Fruit fly (Drosophila melanogaster) whole organism, embryonic: ENCODE measurements around the gene lilli.

Source experiments
- Ada2b ChIP-seq: fragments of 200-800 bp; sonication (Bioruptor generic); IDR thresholded peaks from 2 replicates; pipeline ENCODE4 v1.3.6; 2022; ENCODE audit warnings: missing biosample characterization, missing genetic modification characterization
- Awh ChIP-seq: fragments of 200-800 bp; sonication (Bioruptor generic); IDR thresholded peaks from 2 replicates; pipeline ENCODE4, ENCODE4 v1.3.6; 2022; ENCODE audit warnings: missing biosample characterization, missing genetic modification characterization
- BtbVII ChIP-seq: fragments of 200-800 bp; sonication (Bioruptor generic); optimal IDR thresholded peaks from 3 replicates; lab custom pipeline; 2017; ENCODE audit warnings: missing biosample characterization, mild to moderate bottlenecking, missing genetic modification characterization
- CG10462 ChIP-seq: fragments of 200-800 bp; sonication (Bioruptor generic); optimal IDR thresholded peaks from 2 replicates; lab custom pipeline; 2016; ENCODE audit warnings: missing biosample characterization, missing genetic modification characterization
- CG10979 ChIP-seq: fragments of 200-800 bp; sonication (Bioruptor generic); optimal IDR thresholded peaks from 2 replicates; lab custom pipeline; 2018; ENCODE audit warnings: missing biosample characterization, mild to moderate bottlenecking, missing genetic modification characterization, moderate library complexity
- CG11398 ChIP-seq: fragments of 200-800 bp; sonication (Bioruptor generic); optimal IDR thresholded peaks from 2 replicates; lab custom pipeline; 2016; ENCODE audit warnings: missing biosample characterization, missing genetic modification characterization
- CG12659 ChIP-seq: fragments of 200-800 bp; sonication (Bioruptor generic); optimal IDR thresholded peaks from 3 replicates; lab custom pipeline; 2017; ENCODE audit warnings: mild to moderate bottlenecking, missing biosample characterization, missing genetic modification reagents, missing genetic modification characterization
- CG15073 ChIP-seq: fragments of 200-800 bp; sonication (Bioruptor generic); optimal IDR thresholded peaks from 2 replicates; lab custom pipeline; 2016; ENCODE audit warnings: missing biosample characterization, missing genetic modification characterization
- CG17361 ChIP-seq: fragments of 200-800 bp; sonication (Bioruptor generic); IDR thresholded peaks from 3 replicates; pipeline ENCODE4 v1.3.6; 2022; ENCODE audit warnings: missing biosample characterization, missing genetic modification characterization
- CG17829 ChIP-seq: fragments of 200-800 bp; optimal IDR thresholded peaks from 2 replicates; lab custom pipeline; 2019; ENCODE audit warnings: missing biosample characterization, mild to moderate bottlenecking, missing genetic modification characterization, moderate library complexity
- CG18011 ChIP-seq: fragments of 200-800 bp; sonication (Bioruptor generic); optimal IDR thresholded peaks from 2 replicates; lab custom pipeline; 2017; ENCODE audit warnings: missing biosample characterization, missing genetic modification characterization, mild to moderate bottlenecking, moderate library complexity, missing genotype
- CG18599 ChIP-seq: fragments of 200-800 bp; sonication (Bioruptor generic); optimal IDR thresholded peaks from 3 replicates; lab custom pipeline; 2017; ENCODE audit warnings: missing biosample characterization, missing genetic modification characterization, mild to moderate bottlenecking, moderate library complexity, missing genetic modification reagents
- CG2120 ChIP-seq: fragments of 200-800 bp; sonication (Bioruptor generic); optimal IDR thresholded peaks from 3 replicates; lab custom pipeline; 2016; ENCODE audit warnings: missing biosample characterization, missing genetic modification characterization
- CG3065 ChIP-seq: fragments of 200-800 bp; sonication (Bioruptor generic); optimal IDR thresholded peaks from 2 replicates; lab custom pipeline; 2016; ENCODE audit warnings: missing biosample characterization, missing genetic modification characterization
- CG3407 ChIP-seq: fragments of 200-800 bp; sonication (Bioruptor generic); optimal IDR thresholded peaks from 2 replicates; lab custom pipeline; 2018; ENCODE audit warnings: missing biosample characterization, mild to moderate bottlenecking, missing genetic modification characterization
- CG4404 ChIP-seq: fragments of 200-800 bp; sonication (Bioruptor generic); IDR thresholded peaks from 2 replicates; pipeline ENCODE4 v1.3.6; 2022; ENCODE audit warnings: missing biosample characterization, missing genetic modification characterization
- CG4820 ChIP-seq: fragments of 200-800 bp; sonication (Bioruptor generic); optimal IDR thresholded peaks from 3 replicates; lab custom pipeline; 2016; ENCODE audit warnings: missing biosample characterization, missing genetic modification characterization
- CG5180 ChIP-seq: fragments of 200-800 bp; sonication (Bioruptor generic); optimal IDR thresholded peaks from 3 replicates; lab custom pipeline; 2017; ENCODE audit warnings: missing biosample characterization, missing genetic modification characterization, mild to moderate bottlenecking, moderate library complexity, missing genetic modification reagents
- CG6689 ChIP-seq: fragments of 200-800 bp; sonication (Bioruptor generic); IDR thresholded peaks from 2 replicates; pipeline ENCODE4 v1.3.6; 2022; ENCODE audit warnings: missing biosample characterization, missing genetic modification characterization
- Camta ChIP-seq: fragments of 200-800 bp; sonication (Bioruptor generic); optimal IDR thresholded peaks from 2 replicates; lab custom pipeline; 2016; ENCODE audit warnings: missing biosample characterization, missing genetic modification characterization
- CrebB ChIP-seq: fragments of 200-800 bp; sonication (Bioruptor generic); optimal IDR thresholded peaks from 3 replicates; lab custom pipeline; 2018; ENCODE audit warnings: missing biosample characterization, mild to moderate bottlenecking, missing genetic modification characterization
- Dip3 ChIP-seq: fragments of 200-800 bp; sonication (Bioruptor generic); optimal IDR thresholded peaks from 3 replicates; lab custom pipeline; 2016; ENCODE audit warnings: missing biosample characterization, missing genetic modification characterization
- E2f2 ChIP-seq: fragments of 200-800 bp; sonication (Bioruptor generic); IDR thresholded peaks from 2 replicates; pipeline ENCODE4 v1.3.6; 2022; ENCODE audit warnings: missing biosample characterization, missing genetic modification characterization
- HLH4C ChIP-seq: fragments of 200-800 bp; sonication (Bioruptor generic); IDR thresholded peaks from 3 replicates; pipeline ENCODE4 v1.3.6; 2022; ENCODE audit warnings: missing biosample characterization, missing genetic modification characterization; ENCODE audit not compliant: partially characterized antibody
- Lhr ChIP-seq: fragments of 200-800 bp; sonication (Bioruptor generic); optimal IDR thresholded peaks from 3 replicates; lab custom pipeline; 2017; ENCODE audit warnings: mild to moderate bottlenecking, missing biosample characterization, missing genetic modification reagents, missing genetic modification characterization
- MBD-R2 ChIP-seq: fragments of 200-800 bp; sonication (Bioruptor generic); IDR thresholded peaks from 2 replicates; pipeline ENCODE4 v1.3.6; 2022; ENCODE audit warnings: missing biosample characterization, missing genetic modification characterization
- PHDP ChIP-seq: fragments of 200-800 bp; sonication (Bioruptor generic); optimal IDR thresholded peaks from 3 replicates; lab custom pipeline; 2018; ENCODE audit warnings: missing biosample characterization, mild to moderate bottlenecking, missing genetic modification characterization, moderate library complexity
- Sry-β ChIP-seq: fragments of 200-800 bp; sonication (Bioruptor generic); optimal IDR thresholded peaks from 2 replicates; lab custom pipeline; 2018; ENCODE audit warnings: missing biosample characterization, mild to moderate bottlenecking, missing genetic modification characterization, moderate library complexity
- Ssrp ChIP-seq: fragments of 200-800 bp; sonication (Bioruptor generic); optimal IDR thresholded peaks from 2 replicates; lab custom pipeline; 2018; ENCODE audit warnings: missing biosample characterization, mild to moderate bottlenecking, missing genetic modification characterization, moderate library complexity
- Stat92E ChIP-seq, 3 experiments: fragments of >200 bp in 2 of 3; fragments of 200-800 bp in 1 of 3; sonication (Bioruptor generic) in 1 of 3; optimal IDR thresholded peaks; 2 replicates each; lab custom pipeline; 2017 to 2019; ENCODE audit warnings: missing biosample characterization in 3 of 3, missing genetic modification characterization in 3 of 3, mild to moderate bottlenecking in 1 of 3, moderate library complexity in 1 of 3
- YL-1 ChIP-seq: fragments of 200-800 bp; sonication (Bioruptor generic); optimal IDR thresholded peaks from 3 replicates; lab custom pipeline; 2017; ENCODE audit warnings: missing biosample characterization, mild to moderate bottlenecking, missing genetic modification characterization
- ap ChIP-seq: fragments of 200-800 bp; sonication (Bioruptor generic); IDR thresholded peaks from 2 replicates; pipeline ENCODE4 v1.3.6; 2022; ENCODE audit warnings: missing biosample characterization, missing genetic modification characterization
- da ChIP-seq: fragments of 200-800 bp; sonication (Bioruptor generic); optimal IDR thresholded peaks from 2 replicates; lab custom pipeline; 2016; ENCODE audit warnings: missing biosample characterization, missing genetic modification characterization
- dm ChIP-seq: fragments of 200-800 bp; sonication (Bioruptor generic); optimal IDR thresholded peaks from 3 replicates; lab custom pipeline; 2016; ENCODE audit warnings: missing biosample characterization, missing genetic modification characterization
- gro ChIP-seq: fragments of 200-800 bp; sonication (Bioruptor generic); optimal IDR thresholded peaks from 2 replicates; lab custom pipeline; 2016; ENCODE audit warnings: missing biosample characterization, missing genetic modification characterization
- lov ChIP-seq, 2 experiments: fragments of 200-800 bp in 1 of 2; fragments of >200 bp in 1 of 2; sonication (Bioruptor generic) in 1 of 2; IDR thresholded peaks in 1 of 2; optimal IDR thresholded peaks in 1 of 2; 2 replicates in 1 of 2; 3 replicates in 1 of 2; pipeline versions ENCODE4 v1.3.6 to Lab custom; 2017 to 2022; ENCODE audit warnings: missing biosample characterization in 1 of 2, missing genetic modification characterization in 1 of 2
- maf-S ChIP-seq: fragments of 200-800 bp; sonication (Bioruptor generic); optimal IDR thresholded peaks from 2 replicates; lab custom pipeline; 2016; ENCODE audit warnings: missing biosample characterization, missing genetic modification characterization
- nau ChIP-seq: fragments of 200-800 bp; sonication (Bioruptor generic); optimal IDR thresholded peaks from 3 replicates; lab custom pipeline; 2017; ENCODE audit warnings: missing biosample characterization, mild to moderate bottlenecking, missing genetic modification characterization, missing genetic modification reagents
- nmo ChIP-seq: fragments of 200-800 bp; sonication (Bioruptor generic); optimal IDR thresholded peaks from 2 replicates; lab custom pipeline; 2018; ENCODE audit warnings: missing biosample characterization, mild to moderate bottlenecking, missing genetic modification characterization, moderate library complexity
- p53 ChIP-seq: fragments of 200-800 bp; sonication (Bioruptor generic); optimal IDR thresholded peaks from 2 replicates; lab custom pipeline; 2016; ENCODE audit warnings: missing biosample characterization, missing genetic modification characterization
- repo ChIP-seq: fragments of 200-800 bp; sonication (Bioruptor generic); optimal IDR thresholded peaks from 2 replicates; lab custom pipeline; 2016; ENCODE audit warnings: missing biosample characterization, missing genetic modification characterization
- seq ChIP-seq: fragments of 200-800 bp; sonication (Bioruptor generic); IDR thresholded peaks from 2 replicates; pipeline ENCODE4 v1.3.6; 2022; ENCODE audit warnings: missing biosample characterization, missing genetic modification characterization
- so ChIP-seq: fragments of 200-800 bp; sonication (Bioruptor generic); IDR thresholded peaks from 3 replicates; pipeline ENCODE4 v1.3.6; 2022; ENCODE audit warnings: missing biosample characterization, missing genetic modification characterization
- tll ChIP-seq, 2 experiments: fragments of 200-800 bp in 1 of 2; fragments of >200 bp in 1 of 2; sonication (Bioruptor generic) in 1 of 2; optimal IDR thresholded peaks; 2 replicates each; lab custom pipeline; 2017 to 2019; ENCODE audit warnings: missing biosample characterization in 2 of 2, missing genetic modification characterization in 2 of 2, mild to moderate bottlenecking in 1 of 2, moderate library complexity in 1 of 2
- trh ChIP-seq: fragments of 200-800 bp; sonication (Bioruptor generic); optimal IDR thresholded peaks from 2 replicates; lab custom pipeline; 2016; ENCODE audit warnings: missing biosample characterization, missing genetic modification characterization
- wdn ChIP-seq: fragments of 200-800 bp; sonication (Bioruptor generic); IDR thresholded peaks from 2 replicates; pipeline ENCODE4 v1.3.6; 2022; ENCODE audit warnings: missing biosample characterization, missing genetic modification characterization
- yki ChIP-seq: fragments of >200 bp; optimal IDR thresholded peaks from 3 replicates; lab custom pipeline; 2018
- zfh1 ChIP-seq: fragments of 200-800 bp; sonication (Bioruptor generic); IDR thresholded peaks from 3 replicates; pipeline ENCODE4 v1.3.6; 2022; ENCODE audit warnings: missing biosample characterization, missing genetic modification characterization

lilli gene

dm6 chr2L:2885503-2886225 is at the start of gene lilli, which contains the start of gene NTPase (continued):
- no peak for TF ChIP-seq Sry-β
- peak; percentile 18 for TF ChIP-seq gro (GFP tag; lab: Kevin White, UChicago)
- TF ChIP-seq CG6689 (GFP tag; lab: Robert Waterston, UW) = 0 out of 2 replicates have a peak, but pooled peaks have one; percentile 28
- TF ChIP-seq wdn (GFP tag; lab: Robert Waterston, UW) = 0 out of 2 replicates have a peak, but pooled peaks have one; percentile 49
- TF ChIP-seq HLH4C (GFP tag; lab: Robert Waterston, UW) = peak; percentile 92
- peak; percentile 57 for TF ChIP-seq CG12659
- TF ChIP-seq yki (lab: Kevin White, UChicago) = no peak
- TF ChIP-seq Ada2b (GFP tag; lab: Robert Waterston, UW) = 0 out of 2 replicates have a peak, but pooled peaks have one; percentile 18
- no peak for TF ChIP-seq CG10979 (tag; lab: Kevin White, UChicago)
- TF ChIP-seq CG17361 (GFP tag; lab: Robert Waterston, UW) = peak; percentile 60; the same call in 2 of the 3 replicates
- TF ChIP-seq so = 0 out of 3 replicates have a peak, but pooled peaks have one; percentile 40
- peak; percentile 31; the same call in 1 of the 2 replicates for TF ChIP-seq CG4404
- TF ChIP-seq CG17829 (tag; lab: Kevin White, UChicago) = peak; percentile 36
- peak; percentile 59 for TF ChIP-seq CG4820
- TF ChIP-seq seq = peak; percentile 34; the same call in 1 of the 2 replicates
- no peak for TF ChIP-seq Awh
- peak; percentile 71 for TF ChIP-seq zfh1
- peak; percentile 41 for TF ChIP-seq trh (GFP tag; lab: Kevin White, UChicago)
- peak; percentile 22 for TF ChIP-seq CG3065 (GFP tag; lab: Kevin White, UChicago)
- peak; percentile 66 for TF ChIP-seq Dip3
- TF ChIP-seq PHDP (tag; lab: Kevin White, UChicago) = peak; percentile 12
- TF ChIP-seq BtbVII (GFP tag; lab: Kevin White, UChicago) = peak; percentile 15
- peak; percentile 34; the same call in 1 of the 2 replicates for TF ChIP-seq MBD-R2
- no peak for TF ChIP-seq CG15073
- no peak for TF ChIP-seq CrebB (tag; lab: Kevin White, UChicago)
- peak; percentile 55 for TF ChIP-seq maf-S (GFP tag; lab: Kevin White, UChicago)
- no peak; the same call in none of the 2 replicates for TF ChIP-seq E2f2 (GFP tag; lab: Robert Waterston, UW)
- peak; percentile 22 for TF ChIP-seq CG10462 (GFP tag; lab: Kevin White, UChicago)
- no peak for TF ChIP-seq CG3407 (GFP tag; lab: Kevin White, UChicago)
- TF ChIP-seq Stat92E (GFP tag; optimal IDR thresholded peaks at IDR 0.05; lab: Kevin White, UChicago) = no peak
- peak; percentile 31; the same call in 1 of the 2 replicates for TF ChIP-seq ap (GFP tag; lab: Robert Waterston, UW)
- TF ChIP-seq da (GFP tag; lab: Kevin White, UChicago) = no peak
- TF ChIP-seq Lhr (GFP tag; lab: Kevin White, UChicago) = peak; percentile 24
- peak; percentile 19 for TF ChIP-seq CG11398 (GFP tag; lab: Kevin White, UChicago)
- TF ChIP-seq nmo = peak; percentile 33
- TF ChIP-seq tll (GFP tag; optimal IDR thresholded peaks at IDR 0.05; lab: Kevin White, UChicago) = peak; percentile 20 to 65
- peak; percentile 64 for TF ChIP-seq repo (GFP tag; lab: Kevin White, UChicago)
- no peak for TF ChIP-seq nau
- TF ChIP-seq lov (optimal IDR thresholded peaks at IDR 0.05; lab: Kevin White, UChicago) = no peak
- TF ChIP-seq lov (GFP tag; IDR thresholded peaks at IDR 0.05; lab: Robert Waterston, UW) = 0 out of 3 replicates have a peak, but pooled peaks have one; percentile 11
- peak; percentile 33 for TF ChIP-seq CG18011 (GFP tag; lab: Kevin White, UChicago)
- peak; percentile 60 for TF ChIP-seq CG2120 (GFP tag; lab: Kevin White, UChicago)
- peak; percentile 26 for TF ChIP-seq Ssrp (tag; lab: Kevin White, UChicago)
- TF ChIP-seq p53 (GFP tag; lab: Kevin White, UChicago) = peak; percentile 64
- TF ChIP-seq YL-1 = peak; percentile 32
- peak; percentile 48 for TF ChIP-seq dm
- peak; percentile 39 for TF ChIP-seq CG5180 (GFP tag; lab: Kevin White, UChicago)
- peak; percentile 52 for TF ChIP-seq CG18599
- TF ChIP-seq Camta (GFP tag; lab: Kevin White, UChicago) = peak; percentile 70
